Worm (Caenorhabditis elegans): ENCODE data around the gene T26A5.6.

Gene T26A5.6

DNA sequence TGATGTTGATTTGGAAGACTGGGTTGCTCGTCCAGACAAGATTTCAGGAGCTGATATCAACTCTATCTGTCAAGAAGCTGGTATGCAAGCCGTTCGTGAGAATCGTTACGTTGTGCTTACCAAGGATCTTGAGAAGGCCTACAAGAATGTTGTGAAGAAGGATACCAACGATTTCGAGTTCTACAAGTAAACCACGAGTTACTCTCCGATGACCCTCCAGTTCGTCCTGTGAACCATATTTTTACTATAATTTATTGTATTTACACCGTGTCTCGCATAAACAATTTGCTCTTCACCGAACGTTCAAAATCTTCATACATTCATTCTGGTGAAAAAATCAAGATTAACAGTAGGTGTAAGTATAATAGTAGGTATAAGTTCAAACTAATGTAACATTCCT lies 40.5 kb upstream of the T26A5.6 start:
- no peak for TF ChIP-seq ceh-8 (GFP tag; optimal IDR thresholded peaks at IDR 0.05)
- no peak for TF ChIP-seq nhr-20 (tag; optimal IDR thresholded peaks at IDR 0.05)
- TF ChIP-seq lsy-2 (tag; optimal IDR thresholded peaks at IDR 0.05), result no peak
- no peak for TF ChIP-seq ces-1 (GFP tag; optimal IDR thresholded peaks at IDR 0.05)
- TF ChIP-seq unc-30 (tag; optimal IDR thresholded peaks at IDR 0.05), result no peak
- no peak for TF ChIP-seq pax-3 (tag; optimal IDR thresholded peaks at IDR 0.05)

DNA sequence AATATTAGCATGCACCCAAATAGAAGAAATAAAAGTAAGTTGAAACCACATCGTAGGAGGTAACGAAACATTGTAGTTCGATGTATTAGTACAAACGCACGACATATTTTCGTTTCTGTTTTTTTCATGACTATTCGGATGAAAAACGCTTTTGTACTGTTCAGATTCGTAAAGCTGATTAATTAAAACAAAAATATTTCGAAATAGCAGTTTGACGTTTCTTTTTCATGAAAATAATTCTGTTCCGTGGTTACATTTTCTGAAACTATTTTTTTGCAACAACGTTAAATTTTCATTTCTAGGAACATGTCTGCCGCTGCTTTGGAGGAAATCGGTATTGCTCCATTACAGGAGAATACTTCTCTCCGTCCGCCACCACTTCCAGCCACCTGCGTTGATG lies 39.0 kb upstream of the T26A5.6 start, which contains the start of gene rpt-3:
Gene rpt-3 (plus strand): TSS at position 301 of the 400 bp plus-strand sequence.
- TF ChIP-seq lin-14 (GFP tag; optimal IDR thresholded peaks at IDR 0.05) (no peak), nhr-11 (tag; optimal IDR thresholded peaks at IDR 0.05) (no peak), fkh-10 (GFP tag; optimal IDR thresholded peaks at IDR 0.05) (no peak), lsy-2 (tag; optimal IDR thresholded peaks at IDR 0.05) (no peak), nhr-28 (tag; optimal IDR thresholded peaks at IDR 0.05) (no peak)

DNA sequence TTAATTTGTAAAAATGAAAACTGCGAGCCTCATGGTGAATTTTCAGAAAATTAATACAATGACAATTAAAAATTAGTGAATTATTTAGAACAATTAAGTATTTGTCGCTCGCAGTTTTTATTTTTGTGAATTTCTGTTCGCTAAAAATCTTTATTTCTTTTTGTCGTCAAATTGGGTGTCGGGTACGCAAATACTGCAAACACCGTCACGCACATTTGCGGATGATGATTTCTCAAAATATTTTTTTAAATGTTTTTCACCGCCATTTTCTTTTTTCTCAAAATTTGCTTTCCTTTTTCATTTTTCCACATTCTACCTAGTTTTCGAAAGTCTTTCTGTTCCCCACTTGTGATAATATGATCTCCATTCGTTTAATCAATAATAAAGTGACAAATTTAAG lies 38.4 kb upstream of the T26A5.6 start:
- TF ChIP-seq nhr-71 (tag; optimal IDR thresholded peaks at IDR 0.05), result peak; percentile 65
- no peak for TF ChIP-seq pag-3 (tag; optimal IDR thresholded peaks at IDR 0.05; ENCODE audit: borderline replicate concordance, insufficient read depth)
- no peak for TF ChIP-seq unc-130 (tag; optimal IDR thresholded peaks at IDR 0.05)
- no peak for TF ChIP-seq fkh-4 (tag; optimal IDR thresholded peaks at IDR 0.05; ENCODE audit: borderline replicate concordance)
- peak; percentile 50 for TF ChIP-seq swsn-7 (tag; optimal IDR thresholded peaks at IDR 0.05)
- peak; percentile 62 for TF ChIP-seq nhr-20 (tag; optimal IDR thresholded peaks at IDR 0.05)
- TF ChIP-seq C16A3.4 (tag; optimal IDR thresholded peaks at IDR 0.05), result peak; percentile 49
- TF ChIP-seq snpc-4 (tag; optimal IDR thresholded peaks at IDR 0.05), result peak; percentile 16
- TF ChIP-seq skn-1 (tag; optimal IDR thresholded peaks at IDR 0.05), result peak; percentile 98
- TF ChIP-seq nhr-90 (tag; optimal IDR thresholded peaks at IDR 0.05; ENCODE audit: poor library complexity), result peak; percentile 24
- no peak for TF ChIP-seq elt-2 (tag; optimal IDR thresholded peaks at IDR 0.05)
- peak; percentile 64 to 77 for TF ChIP-seq efl-1 (optimal IDR thresholded peaks at IDR 0.05)
- peak; percentile 72 to 96 for TF ChIP-seq efl-1 (GFP tag; optimal IDR thresholded peaks at IDR 0.05 in 1 of 2)
- peak; percentile 66 to 74 (median 72) for TF ChIP-seq dpl-1 (GFP tag; optimal IDR thresholded peaks at IDR 0.05)
- TF ChIP-seq lin-15B (tag; optimal IDR thresholded peaks at IDR 0.05), result peak; percentile 13
- TF ChIP-seq nhr-28 (tag; optimal IDR thresholded peaks at IDR 0.05), result no peak
- TF ChIP-seq blmp-1 (tag; optimal IDR thresholded peaks at IDR 0.05), result peak; percentile 43
- TF ChIP-seq mep-1 (tag; optimal IDR thresholded peaks at IDR 0.05), result peak; percentile 36
- TF ChIP-seq F16B12.6 (tag; optimal IDR thresholded peaks at IDR 0.05), result peak; percentile 95
- TF ChIP-seq mdl-1 (tag; optimal IDR thresholded peaks at IDR 0.05), result peak in 1 of 2 experiments; percentile 36
- no peak for TF ChIP-seq irx-1 (tag; optimal IDR thresholded peaks at IDR 0.05)
- no peak for TF ChIP-seq unc-98 (GFP tag; IDR thresholded peaks at IDR 0.05)
- TF ChIP-seq fos-1 (tag; optimal IDR thresholded peaks at IDR 0.05), result peak; percentile 28
- no peak for TF ChIP-seq ceh-8 (GFP tag; optimal IDR thresholded peaks at IDR 0.05)
- peak; percentile 16 for TF ChIP-seq lin-13 (GFP tag; optimal IDR thresholded peaks at IDR 0.05)
- peak; percentile 55 for TF ChIP-seq nhr-19 (GFP tag; conservative IDR thresholded peaks at IDR 0.05)
- peak; percentile 52 for TF ChIP-seq rnt-1 (tag; optimal IDR thresholded peaks at IDR 0.05)
- no peak for TF ChIP-seq unc-30 (tag; optimal IDR thresholded peaks at IDR 0.05)
- TF ChIP-seq nhr-85 (tag), result peak; percentile 79
- TF ChIP-seq xbp-1 (tag; optimal IDR thresholded peaks at IDR 0.05), result peak; percentile 49
- TF ChIP-seq nhr-12 (tag; optimal IDR thresholded peaks at IDR 0.05), result no peak
- peak; percentile 39 for TF ChIP-seq dsc-1 (tag; optimal IDR thresholded peaks at IDR 0.05)
- peak; percentile 7 for TF ChIP-seq fkh-8 (tag; optimal IDR thresholded peaks at IDR 0.05)
- no peak for TF ChIP-seq nhr-11 (tag; optimal IDR thresholded peaks at IDR 0.05)
- TF ChIP-seq lsy-2 (tag; optimal IDR thresholded peaks at IDR 0.05), result peak; percentile 72 to 76
- peak; percentile 36 for TF ChIP-seq isw-1 (GFP tag; IDR thresholded peaks at IDR 0.05)
- peak; percentile 5 to 50 (median 33) for TF ChIP-seq ceh-82 (tag; optimal IDR thresholded peaks at IDR 0.05)
- peak; percentile 54 to 64 for TF ChIP-seq lin-35 (GFP tag; optimal IDR thresholded peaks at IDR 0.05)

Measured in whole organism, L1 larva.